Worm (Caenorhabditis elegans) whole organism, mixed stage, embryonic: ENCODE data around the gene chil-25.

ENCODE experiments used
- M03D4.4 ChIP-seq: sonication (generic microtip); optimal IDR thresholded peaks from 2 replicates; lab custom pipeline; 2017; ENCODE audit warnings: mild to moderate bottlenecking, missing genetic modification characterization, missing compliant biosample characterization
- bed-3 ChIP-seq: fragments of 200-800 bp; sonication (Bioruptor generic); optimal IDR thresholded peaks from 3 replicates; lab custom pipeline; 2018; ENCODE audit warnings: mild to moderate bottlenecking, missing genetic modification characterization, moderate library complexity, missing compliant biosample characterization
- blmp-1 ChIP-seq: fragments of 150-350 bp; optimal IDR thresholded peaks from 2 replicates; lab custom pipeline; 2014; ENCODE audit warnings: missing biosample characterization, missing genetic modification characterization
- ceh-39 ChIP-seq: fragments of 150-350 bp; optimal IDR thresholded peaks from 2 replicates; lab custom pipeline; 2014; ENCODE audit warnings: missing biosample characterization, missing genetic modification characterization
- ceh-83 ChIP-seq: fragments of 200-800 bp; sonication (Bioruptor generic); optimal IDR thresholded peaks from 2 replicates; lab custom pipeline; 2018; ENCODE audit warnings: mild to moderate bottlenecking, missing genetic modification characterization, missing compliant biosample characterization
- ces-1 ChIP-seq: fragments of 150-350 bp; optimal IDR thresholded peaks from 2 replicates; lab custom pipeline; 2014; ENCODE audit warnings: missing biosample characterization, missing genetic modification reagents, missing genetic modification characterization
- cnd-1 ChIP-seq: fragments of 200-800 bp; sonication (Bioruptor generic); optimal IDR thresholded peaks from 2 replicates; lab custom pipeline; 2018; ENCODE audit warnings: mild to moderate bottlenecking, missing genetic modification characterization, missing compliant biosample characterization
- elt-1 ChIP-seq: sonication (generic microtip); optimal IDR thresholded peaks from 2 replicates; lab custom pipeline; 2017; ENCODE audit warnings: missing genetic modification characterization, mild to moderate bottlenecking, missing compliant biosample characterization, antibody characterized with exemption, moderate library complexity, borderline replicate concordance; ENCODE audit not compliant: insufficient read depth
- elt-3 ChIP-seq: fragments of 150-350 bp; optimal IDR thresholded peaks from 2 replicates; lab custom pipeline; 2014; ENCODE audit warnings: missing biosample characterization, missing genetic modification characterization
- flh-1 ChIP-seq: fragments of 200-800 bp; sonication (Bioruptor generic); optimal IDR thresholded peaks from 2 replicates; lab custom pipeline; 2018; ENCODE audit warnings: mild to moderate bottlenecking, missing genetic modification characterization, moderate library complexity, missing compliant biosample characterization
- hlh-1 ChIP-seq: fragments of 150-350 bp; optimal IDR thresholded peaks from 2 replicates; lab custom pipeline; 2014; ENCODE audit warnings: missing biosample characterization, missing genetic modification reagents, missing genetic modification characterization
- lin-13 ChIP-seq: fragments of 150-350 bp; optimal IDR thresholded peaks from 2 replicates; lab custom pipeline; 2014; ENCODE audit warnings: missing biosample characterization, missing genetic modification characterization
- lin-32 ChIP-seq: fragments of 200-800 bp; sonication (Bioruptor generic); optimal IDR thresholded peaks from 2 replicates; lab custom pipeline; 2018; ENCODE audit warnings: mild to moderate bottlenecking, missing genetic modification characterization, missing compliant biosample characterization
- lsy-2 ChIP-seq: fragments of 150-350 bp; optimal IDR thresholded peaks from 2 replicates; lab custom pipeline; 2014; ENCODE audit warnings: missing biosample characterization, missing genetic modification characterization
- mab-5 ChIP-seq: fragments of 150-350 bp; optimal IDR thresholded peaks from 2 replicates; lab custom pipeline; 2014; ENCODE audit warnings: missing biosample characterization, missing genetic modification characterization
- nhr-12 ChIP-seq: fragments of 150-350 bp; optimal IDR thresholded peaks from 2 replicates; lab custom pipeline; 2014; ENCODE audit warnings: missing biosample characterization, missing genetic modification characterization
- nhr-2 ChIP-seq: fragments of 150-350 bp; optimal IDR thresholded peaks from 2 replicates; lab custom pipeline; 2014; ENCODE audit warnings: missing biosample characterization, missing genetic modification characterization
- nhr-237 ChIP-seq: fragments of 150-350 bp; optimal IDR thresholded peaks from 2 replicates; lab custom pipeline; 2014; ENCODE audit warnings: missing biosample characterization, missing genetic modification characterization
- nhr-28 ChIP-seq: fragments of 150-350 bp; optimal IDR thresholded peaks from 2 replicates; lab custom pipeline; 2014; ENCODE audit warnings: missing biosample characterization, missing genetic modification characterization
- nhr-76 ChIP-seq: sonication (generic microtip); optimal IDR thresholded peaks from 2 replicates; lab custom pipeline; 2017; ENCODE audit warnings: missing biosample characterization, missing genetic modification characterization
- pha-4 ChIP-seq: fragments of 150-350 bp; optimal IDR thresholded peaks from 2 replicates; lab custom pipeline; 2018; ENCODE audit warnings: missing biosample characterization, missing genetic modification reagents, missing genetic modification characterization
- sem-2 ChIP-seq: fragments of 200-800 bp; sonication (Bioruptor generic); optimal IDR thresholded peaks from 2 replicates; lab custom pipeline; 2018; ENCODE audit warnings: mild to moderate bottlenecking, missing genetic modification characterization, missing compliant biosample characterization
- snpc-4 ChIP-seq: fragments of 150-350 bp; optimal IDR thresholded peaks from 2 replicates; lab custom pipeline; 2014; ENCODE audit warnings: missing biosample characterization, missing genetic modification characterization
- sptf-1 ChIP-seq: sonication (generic microtip); optimal IDR thresholded peaks from 2 replicates; lab custom pipeline; 2017; ENCODE audit warnings: mild to moderate bottlenecking, missing genetic modification characterization, moderate library complexity, missing compliant biosample characterization
- tbx-8 ChIP-seq: fragments of 200-800 bp; sonication (Bioruptor generic); optimal IDR thresholded peaks from 2 replicates; lab custom pipeline; 2018; ENCODE audit warnings: mild to moderate bottlenecking, missing genetic modification characterization, moderate library complexity, missing compliant biosample characterization
- unc-120 ChIP-seq: sonication (generic microtip); optimal IDR thresholded peaks from 2 replicates; lab custom pipeline; 2017; ENCODE audit warnings: missing genetic modification characterization, missing compliant biosample characterization; ENCODE audit not compliant: poor library complexity, severe bottlenecking
- unc-39 ChIP-seq: fragments of 150-350 bp; optimal IDR thresholded peaks from 2 replicates; lab custom pipeline; 2014; ENCODE audit warnings: missing biosample characterization, missing genetic modification characterization
- unc-62 ChIP-seq: fragments of 150-350 bp; optimal IDR thresholded peaks from 2 replicates; lab custom pipeline; 2014; ENCODE audit warnings: missing biosample characterization, missing genetic modification reagents, missing genetic modification characterization
- zip-8 ChIP-seq: fragments of 150-350 bp; optimal IDR thresholded peaks from 2 replicates; lab custom pipeline; 2014; ENCODE audit warnings: missing biosample characterization, missing genetic modification characterization
- ztf-11 ChIP-seq: fragments of 150-350 bp; optimal IDR thresholded peaks from 2 replicates; lab custom pipeline; 2014; ENCODE audit warnings: missing biosample characterization, missing genetic modification characterization

Gene chil-25

ce11 chrII:9474367-9475105 is at the start of gene chil-25, which contains the start of gene chil-26:
Gene chil-25, minus strand, starts transcription at chrII:9474467.
Gene chil-26, plus strand, starts transcription at chrII:9475055.
- TF ChIP-seq zip-8 (tag; lab: Kevin White, UChicago) (no peak), lin-13 (tag; lab: Kevin White, UChicago) (no peak), nhr-12 (tag; lab: Kevin White, UChicago) (no peak), hlh-1 (tag; lab: Kevin White, UChicago) (no peak)

DNA sequence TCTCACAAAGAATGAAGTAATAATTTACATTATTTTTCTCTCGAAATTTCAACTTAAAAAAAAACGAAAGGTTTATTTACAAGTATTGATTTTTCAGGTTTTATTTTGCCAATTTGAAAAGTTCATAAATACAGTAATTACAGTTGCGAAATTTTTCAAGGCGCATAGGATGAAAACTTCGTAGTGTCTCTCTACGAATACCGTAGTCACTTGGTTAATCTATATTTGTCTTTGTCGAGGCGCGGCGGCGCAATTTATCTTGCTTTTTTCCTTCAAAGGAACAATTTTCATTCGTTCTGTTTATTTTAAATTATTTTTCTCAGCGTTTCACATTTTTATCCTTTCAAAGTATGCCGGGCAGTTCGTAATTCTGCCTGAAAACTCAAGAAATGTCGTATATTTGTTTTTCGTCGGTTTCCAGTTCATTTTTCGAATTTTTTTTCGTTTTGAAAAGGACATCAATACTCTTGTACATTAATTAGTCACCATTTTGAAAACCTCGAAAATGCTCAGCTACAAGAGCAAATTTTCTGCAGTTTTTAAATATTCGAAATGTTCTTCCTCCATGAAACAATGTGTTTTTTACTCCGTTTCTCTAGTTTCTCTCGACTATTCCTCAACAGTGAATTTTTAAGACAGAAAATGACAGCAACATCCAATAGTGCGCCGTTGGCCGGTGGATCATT is 49.4 kb upstream of the chil-25 start, which contains the start of gene mex-6:
TSS of gene mex-6 (plus strand) at position 636 of the 686 bp plus-strand sequence.
- TF ChIP-seq M03D4.4 (tag; lab: Kevin White, UChicago) (no peak), tbx-8 (GFP tag; lab: Kevin White, UChicago) (no peak), sptf-1 (no peak), ztf-11 (no peak), ces-1 (GFP tag; lab: Kevin White, UChicago) (no peak), cnd-1 (no peak), nhr-28 (tag; lab: Kevin White, UChicago) (no peak), pha-4 (tag; lab: Kevin White, UChicago) (no peak), nhr-2 (tag; lab: Kevin White, UChicago) (no peak), blmp-1 (tag; lab: Kevin White, UChicago) (no peak), elt-1 (no peak), mab-5 (no peak), zip-8 (tag; lab: Kevin White, UChicago) (no peak)

- no peak for TF ChIP-seq snpc-4 (tag; lab: Kevin White, UChicago)
- no peak for TF ChIP-seq bed-3 (GFP tag; lab: Kevin White, UChicago)
- TF ChIP-seq unc-62, result no peak
- TF ChIP-seq ceh-39, result no peak
- TF ChIP-seq M03D4.4 (tag; lab: Kevin White, UChicago), result no peak
- TF ChIP-seq elt-3 (tag; lab: Kevin White, UChicago), result no peak
- TF ChIP-seq unc-39 (tag; lab: Kevin White, UChicago), result no peak
- no peak for TF ChIP-seq flh-1 (GFP tag; lab: Kevin White, UChicago)
- TF ChIP-seq nhr-237 (tag; lab: Kevin White, UChicago), result no peak
- TF ChIP-seq pha-4 (tag; lab: Kevin White, UChicago), result no peak
- TF ChIP-seq lsy-2 (tag; lab: Kevin White, UChicago), result no peak
- TF ChIP-seq lin-32 (GFP tag; lab: Kevin White, UChicago), result no peak
- no peak for TF ChIP-seq nhr-76 (tag; lab: Kevin White, UChicago)
- no peak for TF ChIP-seq nhr-2 (tag; lab: Kevin White, UChicago)
- TF ChIP-seq cnd-1, result no peak
- TF ChIP-seq elt-1, result no peak
- no peak for TF ChIP-seq sem-2
Observed at ce11 chrII:9522986-9523385, 48.7 kb upstream of the chil-25 start, which contains the start of gene AH6.17. Gene AH6.17, plus strand, starts transcription at chrII:9523170.

ce11 chrII:9521570-9521969 is 47.3 kb upstream of the chil-25 start, which contains the start of gene sra-1:
Gene sra-1, minus strand, starts transcription at chrII:9521670.
- TF ChIP-seq unc-120 (tag; lab: Kevin White, UChicago), result no peak
- TF ChIP-seq ces-1 (GFP tag; lab: Kevin White, UChicago), result no peak
- TF ChIP-seq elt-3 (tag; lab: Kevin White, UChicago), result no peak
- no peak for TF ChIP-seq nhr-2 (tag; lab: Kevin White, UChicago)
- TF ChIP-seq lin-13 (tag; lab: Kevin White, UChicago), result no peak
- no peak for TF ChIP-seq flh-1 (GFP tag; lab: Kevin White, UChicago)
- TF ChIP-seq unc-39 (tag; lab: Kevin White, UChicago), result no peak
- TF ChIP-seq pha-4 (tag; lab: Kevin White, UChicago), result no peak

- TF ChIP-seq bed-3 (GFP tag; lab: Kevin White, UChicago), result no peak
- no peak for TF ChIP-seq cnd-1
- TF ChIP-seq blmp-1 (tag; lab: Kevin White, UChicago), result no peak
- no peak for TF ChIP-seq pha-4 (tag; lab: Kevin White, UChicago)
- no peak for TF ChIP-seq lsy-2 (tag; lab: Kevin White, UChicago)
- TF ChIP-seq ceh-83 (GFP tag; lab: Kevin White, UChicago), result no peak
Observed at ce11 chrII:9518781-9519180, 44.5 kb upstream of the chil-25 start, which contains the start of the genes sfxn-1.1 and AH6.3. Gene sfxn-1.1, minus strand, starts transcription at chrII:9518881. Gene AH6.3, plus strand, starts transcription at chrII:9519055.
